Worm (Caenorhabditis elegans): Measurements from ENCODE around the gene T04C9.2.

DNA sequence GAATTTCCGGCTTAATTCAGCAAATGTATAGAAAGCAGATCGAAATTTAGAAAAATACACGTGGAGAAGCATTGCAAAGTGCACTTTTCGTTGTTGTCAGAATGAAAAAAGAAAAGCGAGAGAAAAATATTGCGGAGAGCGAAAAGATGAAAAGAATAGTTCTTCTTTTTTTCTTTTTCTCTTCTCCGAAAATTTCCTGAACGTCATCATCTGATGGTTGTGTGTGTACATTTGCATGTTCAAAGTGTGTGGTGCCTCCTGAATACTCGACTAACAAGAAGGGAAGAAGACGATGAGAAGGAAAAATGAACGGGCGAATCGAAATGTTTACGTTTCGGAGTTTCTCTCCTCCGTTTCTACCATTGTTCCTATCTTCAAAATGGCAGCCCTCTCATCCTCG is 1.6 kb upstream of the T04C9.2 start:
- TF ChIP-seq nhr-11 (tag; optimal IDR thresholded peaks at IDR 0.05) (no peak), pag-3 (tag; optimal IDR thresholded peaks at IDR 0.05; ENCODE audit: borderline replicate concordance) (no peak), ceh-34 (tag; optimal IDR thresholded peaks at IDR 0.05) (no peak), C38D4.7 (GFP tag; optimal IDR thresholded peaks at IDR 0.05) (no peak)
